Worm (Caenorhabditis elegans): ENCODE data around the gene F45H10.2.

The F45H10.2 gene

ce11 chrII:13461604-13462375 lies 31.1 kb downstream of the F45H10.2 start (continued):
- peak; percentile 40 for TF ChIP-seq sox-4 (tag; optimal IDR thresholded peaks at IDR 0.05)
- no peak for TF ChIP-seq ceh-63 (GFP tag; optimal IDR thresholded peaks at IDR 0.05)
- TF ChIP-seq fkh-4 (tag; optimal IDR thresholded peaks at IDR 0.05; ENCODE audit: borderline replicate concordance), result no peak
- TF ChIP-seq ama-1 (optimal IDR thresholded peaks at IDR 0.05), result peak; percentile 87
- no peak for TF ChIP-seq ceh-8 (GFP tag; optimal IDR thresholded peaks at IDR 0.05)
- no peak for TF ChIP-seq lin-15B (tag; optimal IDR thresholded peaks at IDR 0.05)
- TF ChIP-seq nhr-85 (tag), result peak; percentile 95
- peak; percentile 75 for TF ChIP-seq blmp-1 (tag; optimal IDR thresholded peaks at IDR 0.05)
- no peak for TF ChIP-seq nhr-84 (tag; optimal IDR thresholded peaks at IDR 0.05)
- peak; percentile 14 for TF ChIP-seq dsc-1 (tag; optimal IDR thresholded peaks at IDR 0.05)
- TF ChIP-seq hpl-2 (GFP tag; optimal IDR thresholded peaks at IDR 0.05), result no peak
- TF ChIP-seq isw-1 (GFP tag; IDR thresholded peaks at IDR 0.05), result no peak
- TF ChIP-seq lin-35 (GFP tag; optimal IDR thresholded peaks at IDR 0.05), result peak; percentile 39 to 65
- peak; percentile 24 for TF ChIP-seq nhr-11 (tag; optimal IDR thresholded peaks at IDR 0.05)
- no peak for TF ChIP-seq pag-3 (tag; optimal IDR thresholded peaks at IDR 0.05; ENCODE audit: borderline replicate concordance, insufficient read depth)
- peak; percentile 38 for TF ChIP-seq sup-37 (GFP tag; optimal IDR thresholded peaks at IDR 0.05)
- TF ChIP-seq unc-62 (GFP tag; optimal IDR thresholded peaks at IDR 0.05), result no peak
- peak; percentile 71 for TF ChIP-seq mep-1 (tag; optimal IDR thresholded peaks at IDR 0.05)
- no peak for TF ChIP-seq sptf-1 (tag; optimal IDR thresholded peaks at IDR 0.05)
- peak; percentile 5 for TF ChIP-seq pax-3 (tag; optimal IDR thresholded peaks at IDR 0.05)
- TF ChIP-seq nhr-47 (tag; optimal IDR thresholded peaks at IDR 0.05), result peak; percentile 71
- no peak for TF ChIP-seq ets-5 (GFP tag; IDR thresholded peaks at IDR 0.05)
- peak; percentile 60 for TF ChIP-seq skn-1 (tag; optimal IDR thresholded peaks at IDR 0.05)
- TF ChIP-seq mab-9 (GFP tag; IDR thresholded peaks at IDR 0.05), result no peak
- peak; percentile 24 to 79 (median 56) for TF ChIP-seq elt-3 (tag; optimal IDR thresholded peaks at IDR 0.05)
- no peak for TF ChIP-seq efl-3 (GFP tag; optimal IDR thresholded peaks at IDR 0.05)
- TF ChIP-seq lir-3 (tag; optimal IDR thresholded peaks at IDR 0.05; ENCODE audit: poor library complexity), result no peak
- TF ChIP-seq nhr-28 (tag; optimal IDR thresholded peaks at IDR 0.05), result no peak
- peak; percentile 71 for TF ChIP-seq nhr-90 (tag; optimal IDR thresholded peaks at IDR 0.05; ENCODE audit: poor library complexity)
- peak; percentile 26; the same call in 1 of the 2 replicates for TF ChIP-seq unc-98 (GFP tag; IDR thresholded peaks at IDR 0.05)
- peak; percentile 92 for TF ChIP-seq nhr-71 (tag; optimal IDR thresholded peaks at IDR 0.05)
- no peak for TF ChIP-seq egl-13 (tag; optimal IDR thresholded peaks at IDR 0.05)
- TF ChIP-seq snu-23 (GFP tag; optimal IDR thresholded peaks at IDR 0.05), result peak; percentile 89

- no peak for TF ChIP-seq alr-1 (tag; optimal IDR thresholded peaks at IDR 0.05; ENCODE audit: borderline replicate concordance)
- no peak for TF ChIP-seq nhr-84 (tag; optimal IDR thresholded peaks at IDR 0.05)
- no peak for TF ChIP-seq sox-4 (tag; optimal IDR thresholded peaks at IDR 0.05)
- no peak for TF ChIP-seq lir-3 (tag; optimal IDR thresholded peaks at IDR 0.05; ENCODE audit: poor library complexity)
- no peak for TF ChIP-seq sptf-1 (tag; optimal IDR thresholded peaks at IDR 0.05)
- TF ChIP-seq elt-3 (tag; optimal IDR thresholded peaks at IDR 0.05), result peak in 2 of 6 experiments; percentile 86 to 94
- peak; percentile 69 to 71 for TF ChIP-seq efl-1 (optimal IDR thresholded peaks at IDR 0.05)
- peak; percentile 58 to 96 for TF ChIP-seq efl-1 (GFP tag; optimal IDR thresholded peaks at IDR 0.05 in 1 of 2)
- peak; percentile 36 for TF ChIP-seq lin-15B (tag; optimal IDR thresholded peaks at IDR 0.05)
- peak; percentile 81 for TF ChIP-seq nhr-71 (tag; optimal IDR thresholded peaks at IDR 0.05)
- peak; percentile 73 to 79 for TF ChIP-seq lsy-2 (tag; optimal IDR thresholded peaks at IDR 0.05)
- peak; percentile 23 for TF ChIP-seq snpc-4 (tag; optimal IDR thresholded peaks at IDR 0.05)
- no peak for TF ChIP-seq mab-9 (GFP tag; IDR thresholded peaks at IDR 0.05)
- TF ChIP-seq ztf-11 (tag; optimal IDR thresholded peaks at IDR 0.05), result no peak
- TF ChIP-seq dpl-1 (GFP tag; optimal IDR thresholded peaks at IDR 0.05), result peak; percentile 53 to 58 (median 56)
- TF ChIP-seq hlh-4 (tag; optimal IDR thresholded peaks at IDR 0.05), result no peak
- TF ChIP-seq lin-14 (GFP tag; optimal IDR thresholded peaks at IDR 0.05), result peak; percentile 76
- TF ChIP-seq unc-30 (tag; optimal IDR thresholded peaks at IDR 0.05), result no peak
- TF ChIP-seq C34B4.2 (tag; optimal IDR thresholded peaks at IDR 0.05), result no peak
- peak; percentile 10 for TF ChIP-seq aly-2 (tag; optimal IDR thresholded peaks at IDR 0.05)
- no peak for TF ChIP-seq ceh-8 (GFP tag; optimal IDR thresholded peaks at IDR 0.05)
- no peak for TF ChIP-seq nhr-11 (tag; optimal IDR thresholded peaks at IDR 0.05)
- TF ChIP-seq hpl-2 (GFP tag; optimal IDR thresholded peaks at IDR 0.05), result no peak
- TF ChIP-seq nhr-90 (tag; optimal IDR thresholded peaks at IDR 0.05; ENCODE audit: poor library complexity), result peak; percentile 77
- peak; percentile 10 for TF ChIP-seq pag-3 (tag; optimal IDR thresholded peaks at IDR 0.05; ENCODE audit: borderline replicate concordance, insufficient read depth)
- peak; percentile 47 for TF ChIP-seq C16A3.4 (tag; optimal IDR thresholded peaks at IDR 0.05)
- peak; percentile 70 for TF ChIP-seq nhr-20 (tag; optimal IDR thresholded peaks at IDR 0.05)
Observed at ce11 chrII:13460592-13461395, 32.1 kb downstream of the F45H10.2 start, which contains the start of gene pqn-27. Gene pqn-27, minus strand, starts transcription at chrII:13460642.

All from whole organism, L1 larva.